Fruit fly (Drosophila melanogaster): ENCODE measurements around the gene CG13926.

CG13926 gene

dm6 chr3L:1602064-1602832, 15.7 kb downstream of the CG13926 start, which contains the start of gene CG12104 (continued):
- TF ChIP-seq CG10267 (tag; optimal IDR thresholded peaks at IDR 0.05) (peak; percentile 88), tgo (GFP tag; IDR thresholded peaks at IDR 0.05) (no peak), tna (GFP tag; IDR thresholded peaks at IDR 0.05; ENCODE audit: partially characterized antibody) (no peak), CG10959 (GFP tag; IDR thresholded peaks at IDR 0.05) (no peak), ranshi (GFP tag; IDR thresholded peaks at IDR 0.05) (no peak), Mes4 (GFP tag; optimal IDR thresholded peaks at IDR 0.05) (no peak), Rx (GFP tag; IDR thresholded peaks at IDR 0.05) (no peak), gro (GFP tag; optimal IDR thresholded peaks at IDR 0.05) (no peak), CG3838 (GFP tag; optimal IDR thresholded peaks at IDR 0.05) (no peak), Optix (GFP tag; IDR thresholded peaks at IDR 0.05) (no peak), so (GFP tag; IDR thresholded peaks at IDR 0.05) (no peak), CG34422 (GFP tag; IDR thresholded peaks at IDR 0.05) (no peak; the same call in 2 of the 3 replicates), toy (GFP tag; IDR thresholded peaks at IDR 0.05) (no peak), CG8944 (GFP tag; optimal IDR thresholded peaks at IDR 0.05) (no peak), wdn (GFP tag; IDR thresholded peaks at IDR 0.05) (no peak), CG1832 (GFP tag; optimal IDR thresholded peaks at IDR 0.05) (no peak), sisA (GFP tag; IDR thresholded peaks at IDR 0.05) (no peak), bsh (GFP tag; optimal IDR thresholded peaks at IDR 0.05) (no peak), CG10431 (GFP tag; optimal IDR thresholded peaks at IDR 0.05) (peak; percentile 51), CG7372 (GFP tag; IDR thresholded peaks at IDR 0.05) (no peak), jing (GFP tag; optimal IDR thresholded peaks at IDR 0.05) (no peak), yki (optimal IDR thresholded peaks at IDR 0.05) (no peak), CTCF (GFP tag; optimal IDR thresholded peaks at IDR 0.05) (peak; percentile 5), CG16815 (GFP tag; optimal IDR thresholded peaks at IDR 0.05) (no peak), Hey (tag; optimal IDR thresholded peaks at IDR 0.05) (no peak), cas (GFP tag; IDR thresholded peaks at IDR 0.05) (no peak), Dp (GFP tag; optimal IDR thresholded peaks at IDR 0.05) (peak; percentile 20), CG17802 (tag; optimal IDR thresholded peaks at IDR 0.05) (peak; percentile 64), kay (GFP tag; optimal IDR thresholded peaks at IDR 0.05) (no peak), Ravus (GFP tag; IDR thresholded peaks at IDR 0.05) (no peak), chm (GFP tag; IDR thresholded peaks at IDR 0.05) (no peak), CG17568 (GFP tag; optimal IDR thresholded peaks at IDR 0.05) (no peak), CG9727 (GFP tag; optimal IDR thresholded peaks at IDR 0.05) (peak; percentile 42), ci (GFP tag; IDR thresholded peaks at IDR 0.05) (0 out of 3 replicates have a peak, but pooled peaks have one; percentile 14), corto (GFP tag; optimal IDR thresholded peaks at IDR 0.05) (no peak), crp (GFP tag; optimal IDR thresholded peaks at IDR 0.05) (peak in 1 of 2 experiments; percentile 53), CG1792 (GFP tag; optimal IDR thresholded peaks at IDR 0.05) (no peak), MESR4 (GFP tag; optimal IDR thresholded peaks at IDR 0.05) (peak; percentile 62), p53 (GFP tag; optimal IDR thresholded peaks at IDR 0.05) (no peak), ac (GFP tag; optimal IDR thresholded peaks at IDR 0.05) (no peak), Myb (GFP tag; optimal IDR thresholded peaks at IDR 0.05) (peak; percentile 82), nmo (GFP tag; optimal IDR thresholded peaks at IDR 0.05) (peak; percentile 24), CG7987 (GFP tag; optimal IDR thresholded peaks at IDR 0.05) (peak; percentile 12), CG12299 (tag; optimal IDR thresholded peaks at IDR 0.05) (peak; percentile 29), CG11456 (GFP tag; IDR thresholded peaks at IDR 0.05) (no peak), pnt (GFP tag; optimal IDR thresholded peaks at IDR 0.05) (no peak), insv (GFP tag; optimal IDR thresholded peaks at IDR 0.05) (no peak), CG10979 (tag; optimal IDR thresholded peaks at IDR 0.05) (no peak), CG1602 (GFP tag; optimal IDR thresholded peaks at IDR 0.05) (no peak), grau (tag; optimal IDR thresholded peaks at IDR 0.05) (peak; percentile 37), CG12942 (GFP tag; optimal IDR thresholded peaks at IDR 0.05) (no peak)
